Fruit fly (Drosophila melanogaster) whole organism, embryonic: ENCODE measurements around the gene Mec2.
A peak's percentile ranks its signal among the peaks of the same experiment; 100 is the strongest.

ENCODE experiments used
- Atf3 ChIP-seq: fragments of 200-800 bp; sonication (Bioruptor generic); optimal IDR thresholded peaks from 3 replicates; lab custom pipeline; 2016; ENCODE audit warnings: missing biosample characterization, missing genetic modification characterization
- B-H1 ChIP-seq: fragments of 200-800 bp; sonication (Bioruptor generic); IDR thresholded peaks from 3 replicates; pipeline ENCODE4 v1.3.6; 2022; ENCODE audit warnings: missing biosample characterization, missing genetic modification characterization
- Bgb ChIP-seq: fragments of 200-800 bp; sonication (Bioruptor generic); IDR thresholded peaks from 2 replicates; pipeline ENCODE4 v1.3.6; 2022; ENCODE audit warnings: missing biosample characterization, missing genetic modification characterization; ENCODE audit not compliant: partially characterized antibody
- CG12071 ChIP-seq: fragments of 200-800 bp; sonication (Bioruptor generic); optimal IDR thresholded peaks from 3 replicates; lab custom pipeline; 2018; ENCODE audit warnings: missing biosample characterization, mild to moderate bottlenecking, missing genetic modification characterization
- CG12744 ChIP-seq: fragments of 200-800 bp; sonication (Bioruptor generic); optimal IDR thresholded peaks from 2 replicates; lab custom pipeline; 2016; ENCODE audit warnings: missing biosample characterization, missing genetic modification characterization
- CG14965 ChIP-seq: fragments of 200-800 bp; sonication (Bioruptor generic); optimal IDR thresholded peaks from 2 replicates; lab custom pipeline; 2016; ENCODE audit warnings: missing biosample characterization, missing genetic modification characterization, borderline replicate concordance
- CG15269 ChIP-seq: fragments of 200-800 bp; sonication (Bioruptor generic); optimal IDR thresholded peaks from 2 replicates; lab custom pipeline; 2018; ENCODE audit warnings: missing biosample characterization, mild to moderate bottlenecking, missing genetic modification characterization, moderate library complexity
- CG1529 ChIP-seq: fragments of 200-800 bp; sonication (Bioruptor generic); optimal IDR thresholded peaks from 3 replicates; lab custom pipeline; 2018; ENCODE audit warnings: missing biosample characterization, missing genetic modification characterization
- CG15514 ChIP-seq: fragments of 200-800 bp; sonication (Bioruptor generic); optimal IDR thresholded peaks from 3 replicates; lab custom pipeline; 2017; ENCODE audit warnings: missing biosample characterization, missing genetic modification characterization, mild to moderate bottlenecking, moderate library complexity, missing genetic modification reagents
- CG15696 ChIP-seq: fragments of 200-800 bp; sonication (Bioruptor generic); optimal IDR thresholded peaks from 2 replicates; lab custom pipeline; 2019; ENCODE audit warnings: missing biosample characterization, mild to moderate bottlenecking, missing genetic modification characterization, moderate library complexity
- CG17829 ChIP-seq: fragments of 200-800 bp; optimal IDR thresholded peaks from 2 replicates; lab custom pipeline; 2019; ENCODE audit warnings: missing biosample characterization, mild to moderate bottlenecking, missing genetic modification characterization, moderate library complexity
- CG18011 ChIP-seq: fragments of 200-800 bp; sonication (Bioruptor generic); optimal IDR thresholded peaks from 2 replicates; lab custom pipeline; 2017; ENCODE audit warnings: missing biosample characterization, missing genetic modification characterization, mild to moderate bottlenecking, moderate library complexity, missing genotype
- CG18262 ChIP-seq: fragments of 200-800 bp; optimal IDR thresholded peaks from 3 replicates; lab custom pipeline; 2019; ENCODE audit warnings: missing biosample characterization, mild to moderate bottlenecking, missing genetic modification characterization, moderate library complexity
- CG2120 ChIP-seq: fragments of 200-800 bp; sonication (Bioruptor generic); optimal IDR thresholded peaks from 3 replicates; lab custom pipeline; 2016; ENCODE audit warnings: missing biosample characterization, missing genetic modification characterization
- CG2129 ChIP-seq: fragments of 200-800 bp; sonication (Bioruptor generic); IDR thresholded peaks from 2 replicates; pipeline ENCODE4 v1.3.6; 2022; ENCODE audit warnings: missing biosample characterization, missing genetic modification characterization; ENCODE audit not compliant: partially characterized antibody
- CG3065 ChIP-seq: fragments of 200-800 bp; sonication (Bioruptor generic); optimal IDR thresholded peaks from 2 replicates; lab custom pipeline; 2016; ENCODE audit warnings: missing biosample characterization, missing genetic modification characterization
- CG3838 ChIP-seq: fragments of 200-800 bp; sonication (Bioruptor generic); optimal IDR thresholded peaks from 3 replicates; lab custom pipeline; 2016; ENCODE audit warnings: missing biosample characterization, missing genetic modification characterization
- CG3995 ChIP-seq: fragments of 200-800 bp; sonication (Bioruptor generic); optimal IDR thresholded peaks from 3 replicates; lab custom pipeline; 2016; ENCODE audit warnings: missing biosample characterization, missing genetic modification characterization
- CG5180 ChIP-seq: fragments of 200-800 bp; sonication (Bioruptor generic); optimal IDR thresholded peaks from 3 replicates; lab custom pipeline; 2017; ENCODE audit warnings: missing biosample characterization, missing genetic modification characterization, mild to moderate bottlenecking, moderate library complexity, missing genetic modification reagents
- CG6254 ChIP-seq: fragments of 200-800 bp; sonication (Bioruptor generic); optimal IDR thresholded peaks from 3 replicates; lab custom pipeline; 2017; ENCODE audit warnings: mild to moderate bottlenecking, missing biosample characterization, missing genetic modification reagents, missing genetic modification characterization
- CG6272 ChIP-seq: fragments of 200-800 bp; sonication (Bioruptor generic); IDR thresholded peaks from 2 replicates; pipeline ENCODE4 v1.3.6; 2022; ENCODE audit warnings: missing biosample characterization, missing genetic modification characterization
- CG7357 ChIP-seq: fragments of 200-800 bp; sonication (Bioruptor generic); IDR thresholded peaks from 3 replicates; pipeline ENCODE4 v1.3.6; 2022; ENCODE audit warnings: missing biosample characterization, missing genetic modification characterization
- CG7987 ChIP-seq: fragments of 200-800 bp; sonication (Bioruptor generic); optimal IDR thresholded peaks from 2 replicates; lab custom pipeline; 2018; ENCODE audit warnings: missing biosample characterization, mild to moderate bottlenecking, missing genetic modification characterization, moderate library complexity
- CG8281 ChIP-seq: fragments of 200-800 bp; sonication (Bioruptor generic); optimal IDR thresholded peaks from 2 replicates; lab custom pipeline; 2018; ENCODE audit warnings: missing biosample characterization, mild to moderate bottlenecking, missing genetic modification characterization, moderate library complexity
- CG8359 ChIP-seq: fragments of 200-800 bp; sonication (Bioruptor generic); optimal IDR thresholded peaks from 2 replicates; lab custom pipeline; 2017; ENCODE audit warnings: missing biosample characterization, mild to moderate bottlenecking, missing genetic modification characterization, borderline replicate concordance
- CG9437 ChIP-seq: fragments of 200-800 bp; sonication (Bioruptor generic); optimal IDR thresholded peaks from 2 replicates; lab custom pipeline; 2018; ENCODE audit warnings: missing biosample characterization, mild to moderate bottlenecking, missing genetic modification characterization
- D19B ChIP-seq: fragments of 200-800 bp; sonication (Bioruptor generic); optimal IDR thresholded peaks from 2 replicates; lab custom pipeline; 2017; ENCODE audit warnings: missing biosample characterization, mild to moderate bottlenecking, missing genetic modification characterization
- ERR ChIP-seq: fragments of 200-800 bp; sonication (Bioruptor generic); optimal IDR thresholded peaks from 2 replicates; lab custom pipeline; 2016; ENCODE audit warnings: missing biosample characterization, missing genetic modification characterization
- H2.0 ChIP-seq: fragments of 200-800 bp; sonication (Bioruptor generic); IDR thresholded peaks from 2 replicates; pipeline ENCODE4 v1.3.6; 2022; ENCODE audit warnings: missing biosample characterization, missing genetic modification characterization
- HLH4C ChIP-seq: fragments of 200-800 bp; sonication (Bioruptor generic); IDR thresholded peaks from 3 replicates; pipeline ENCODE4 v1.3.6; 2022; ENCODE audit warnings: missing biosample characterization, missing genetic modification characterization; ENCODE audit not compliant: partially characterized antibody
- Hsf ChIP-seq: fragments of 200-800 bp; sonication (Bioruptor generic); optimal IDR thresholded peaks from 3 replicates; lab custom pipeline; 2016; ENCODE audit warnings: missing biosample characterization, missing genetic modification characterization
- Mrtf ChIP-seq: fragments of 200-800 bp; sonication (Bioruptor generic); IDR thresholded peaks from 3 replicates; pipeline ENCODE4 v1.3.6; 2022; ENCODE audit warnings: missing biosample characterization, missing genetic modification characterization
- Ssrp ChIP-seq: fragments of 200-800 bp; sonication (Bioruptor generic); optimal IDR thresholded peaks from 2 replicates; lab custom pipeline; 2018; ENCODE audit warnings: missing biosample characterization, mild to moderate bottlenecking, missing genetic modification characterization, moderate library complexity
- TFAM ChIP-seq: fragments of 200-800 bp; sonication (Bioruptor generic); optimal IDR thresholded peaks from 2 replicates; lab custom pipeline; 2017; ENCODE audit warnings: missing biosample characterization, missing genetic modification characterization, inconsistent platforms
- Vsx1 ChIP-seq: fragments of 200-800 bp; sonication (Bioruptor generic); optimal IDR thresholded peaks from 2 replicates; lab custom pipeline; 2017; ENCODE audit warnings: missing biosample characterization, mild to moderate bottlenecking, missing genetic modification characterization, missing genetic modification reagents
- YL-1 ChIP-seq: fragments of 200-800 bp; sonication (Bioruptor generic); optimal IDR thresholded peaks from 3 replicates; lab custom pipeline; 2017; ENCODE audit warnings: missing biosample characterization, mild to moderate bottlenecking, missing genetic modification characterization
- bab2 ChIP-seq: fragments of 200-800 bp; sonication (Bioruptor generic); optimal IDR thresholded peaks from 2 replicates; lab custom pipeline; 2016; ENCODE audit warnings: missing biosample characterization, missing genetic modification characterization
- danr ChIP-seq: fragments of 200-800 bp; sonication (Bioruptor generic); IDR thresholded peaks from 2 replicates; pipeline ENCODE4 v1.3.6; 2022; ENCODE audit warnings: missing biosample characterization, missing genetic modification characterization
- esg ChIP-seq: fragments of 200-800 bp; sonication (Bioruptor generic); conservative IDR thresholded peaks from 2 replicates; pipeline ENCODE4 v1.3.6; 2022; ENCODE audit warnings: missing biosample characterization, missing genetic modification characterization
- eve ChIP-seq, 2 experiments: fragments of >200 bp; optimal IDR thresholded peaks; 2 replicates each; lab custom pipeline; 2017; ENCODE audit warnings: missing biosample characterization in 2 of 2, missing genetic modification characterization in 2 of 2
- fd102C ChIP-seq: fragments of 200-800 bp; sonication (Bioruptor generic); optimal IDR thresholded peaks from 2 replicates; lab custom pipeline; 2018; ENCODE audit warnings: missing biosample characterization, mild to moderate bottlenecking, missing genetic modification characterization, moderate library complexity
- fru ChIP-seq: fragments of >200 bp; optimal IDR thresholded peaks from 2 replicates; lab custom pipeline; 2017
- h ChIP-seq: fragments of >200 bp; optimal IDR thresholded peaks from 2 replicates; lab custom pipeline; 2017
- lov ChIP-seq, 2 experiments: fragments of 200-800 bp in 1 of 2; fragments of >200 bp in 1 of 2; sonication (Bioruptor generic) in 1 of 2; IDR thresholded peaks in 1 of 2; optimal IDR thresholded peaks in 1 of 2; 2 replicates in 1 of 2; 3 replicates in 1 of 2; pipeline versions ENCODE4 v1.3.6 to Lab custom; 2017 to 2022; ENCODE audit warnings: missing biosample characterization in 1 of 2, missing genetic modification characterization in 1 of 2
- nerfin-2 ChIP-seq: fragments of 200-800 bp; sonication (Bioruptor generic); IDR thresholded peaks from 2 replicates; pipeline ENCODE4 v1.3.6; 2022; ENCODE audit warnings: missing biosample characterization, missing genetic modification characterization; ENCODE audit not compliant: partially characterized antibody
- peb ChIP-seq: fragments of 200-800 bp; sonication (Bioruptor generic); IDR thresholded peaks from 2 replicates; pipeline ENCODE4 v1.3.6; 2022; ENCODE audit warnings: missing biosample characterization, missing genetic modification characterization
- sens ChIP-seq: fragments of 200-800 bp; sonication (Bioruptor generic); peaks from one replicate; lab custom pipeline; 2016; ENCODE audit warnings: missing biosample characterization, missing genetic modification characterization
- trem ChIP-seq: fragments of 200-800 bp; optimal IDR thresholded peaks from 3 replicates; lab custom pipeline; 2019; ENCODE audit warnings: missing biosample characterization, mild to moderate bottlenecking, missing genetic modification characterization, moderate library complexity
- zen2 ChIP-seq: fragments of 200-800 bp; sonication (Bioruptor generic); IDR thresholded peaks from 3 replicates; pipeline ENCODE4 v1.3.6; 2022; ENCODE audit warnings: missing biosample characterization, missing genetic modification characterization; ENCODE audit not compliant: partially characterized antibody

Gene Mec2

DNA sequence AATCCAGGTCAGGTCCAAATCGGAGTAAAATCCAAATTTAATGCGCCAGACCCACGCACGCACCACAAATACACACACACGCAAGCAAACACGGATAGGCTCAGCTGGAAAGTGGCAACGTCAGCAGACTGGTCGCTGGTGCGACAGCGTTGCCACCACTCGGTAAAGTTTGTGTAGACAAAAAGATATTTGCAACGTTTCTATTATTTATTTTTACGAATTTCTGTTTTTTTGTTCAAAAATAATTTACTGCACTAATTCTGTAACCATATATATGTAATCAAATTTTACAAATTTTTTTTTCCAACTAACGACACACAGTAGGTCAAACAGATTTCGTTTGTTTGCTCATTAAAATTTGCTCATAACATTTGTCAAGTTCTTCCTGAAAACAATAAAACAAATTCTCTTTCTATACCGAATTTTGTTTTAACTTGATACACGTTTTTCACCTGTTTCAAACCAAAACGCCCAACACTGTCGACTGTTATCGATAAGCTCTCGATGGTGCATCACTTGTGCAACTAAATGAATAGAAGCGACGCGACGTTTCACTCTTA is 8.1 kb upstream of the Mec2 start, which contains the start of the genes CG7556 and CG7453 (continued):
- TF ChIP-seq CG18262 (tag; lab: Kevin White, UChicago) (peak; percentile 77), fd102C (GFP tag; lab: Kevin White, UChicago) (no peak), eve (GFP tag; optimal IDR thresholded peaks at IDR 0.05; lab: Kevin White, UChicago) (no peak), CG9437 (GFP tag; lab: Kevin White, UChicago) (peak; percentile 54), h (lab: Kevin White, UChicago) (no peak), CG12071 (no peak), danr (GFP tag; lab: Robert Waterston, UW) (0 out of 2 replicates have a peak, but pooled peaks have one; percentile 5), CG3995 (GFP tag; lab: Kevin White, UChicago) (peak; percentile 23), CG6254 (GFP tag; lab: Kevin White, UChicago) (no peak), CG7987 (GFP tag; lab: Kevin White, UChicago) (no peak), CG17829 (tag; lab: Kevin White, UChicago) (peak; percentile 65), Mrtf (GFP tag; lab: Robert Waterston, UW) (no peak), CG8281 (tag; lab: Kevin White, UChicago) (no peak), peb (GFP tag; lab: Robert Waterston, UW) (no peak; the same call in 1 of the 2 replicates), CG18011 (peak; percentile 51), CG3838 (GFP tag; lab: Kevin White, UChicago) (peak; percentile 14), H2.0 (GFP tag; lab: Robert Waterston, UW) (peak; percentile 57), trem (tag; lab: Kevin White, UChicago) (peak; percentile 65), CG6272 (GFP tag; lab: Robert Waterston, UW) (peak; percentile 63; the same call in 1 of the 2 replicates), zen2 (no peak), TFAM (GFP tag; lab: Kevin White, UChicago) (no peak), CG8359 (GFP tag; lab: Kevin White, UChicago) (no peak), esg (GFP tag; lab: Robert Waterston, UW) (peak; percentile 68), CG1529 (GFP tag; lab: Kevin White, UChicago) (peak; percentile 53), YL-1 (peak; percentile 80), nerfin-2 (GFP tag; lab: Robert Waterston, UW) (no peak), CG15696 (peak; percentile 74), CG2120 (GFP tag; lab: Kevin White, UChicago) (peak; percentile 89), ERR (GFP tag; lab: Kevin White, UChicago) (no peak), CG2129 (GFP tag; lab: Robert Waterston, UW) (no peak), CG3065 (GFP tag; lab: Kevin White, UChicago) (peak; percentile 56), B-H1 (GFP tag; lab: Robert Waterston, UW) (peak; percentile 27; the same call in 1 of the 3 replicates), Hsf (GFP tag; lab: Kevin White, UChicago) (peak; percentile 78), CG15514 (GFP tag; lab: Kevin White, UChicago) (peak; percentile 65), Atf3 (GFP tag; lab: Kevin White, UChicago) (peak; percentile 35), bab2 (GFP tag; lab: Kevin White, UChicago) (peak; percentile 83), sens (GFP tag; lab: Kevin White, UChicago) (peak; percentile 96), Bgb (GFP tag; lab: Robert Waterston, UW) (no peak), Vsx1 (GFP tag; lab: Kevin White, UChicago) (no peak), CG7357 (GFP tag; lab: Robert Waterston, UW) (peak; percentile 51; the same call in 2 of the 3 replicates), D19B (GFP tag; lab: Kevin White, UChicago) (peak; percentile 39), CG5180 (peak; percentile 4), HLH4C (GFP tag; lab: Robert Waterston, UW) (no peak), Ssrp (peak; percentile 70), lov (optimal IDR thresholded peaks at IDR 0.05; lab: Kevin White, UChicago) (no peak), lov (GFP tag; IDR thresholded peaks at IDR 0.05; lab: Robert Waterston, UW) (no peak), CG14965 (GFP tag; lab: Kevin White, UChicago) (no peak), CG15269 (tag; lab: Kevin White, UChicago) (peak; percentile 77), fru (lab: Kevin White, UChicago) (no peak), CG12744 (GFP tag; lab: Kevin White, UChicago) (peak; percentile 41)
